Worm (Caenorhabditis elegans): ENCODE measurements around the gene swd-2.1.

- TF ChIP-seq Y56A3A.18 (GFP tag; IDR thresholded peaks at IDR 0.05) (no peak), snpc-4 (GFP tag; optimal IDR thresholded peaks at IDR 0.05) (no peak), snpc-4 (tag; optimal IDR thresholded peaks at IDR 0.05) (no peak), F49E8.2 (tag; optimal IDR thresholded peaks at IDR 0.05; ENCODE audit: insufficient read depth) (no peak), aptf-3 (GFP tag; IDR thresholded peaks at IDR 0.05) (no peak), lir-1 (GFP tag; conservative IDR thresholded peaks at IDR 0.05) (no peak), madf-10 (tag; optimal IDR thresholded peaks at IDR 0.05) (no peak), nfya-1 (tag; optimal IDR thresholded peaks at IDR 0.05; ENCODE audit: borderline replicate concordance, insufficient read depth) (no peak), Y67H2A.10 (GFP tag; conservative IDR thresholded peaks at IDR 0.05) (no peak), ztf-26 (tag; optimal IDR thresholded peaks at IDR 0.05) (no peak), pha-4 (tag; optimal IDR thresholded peaks at IDR 0.05) (no peak)
These were observed 48.6 kb upstream of the swd-2.1 start for ce11 chrIV:7727258-7727657.
